Worm (Caenorhabditis elegans): ENCODE results near the gene Y41D4A.6.

Y41D4A.6 gene

ce11 chrIV:1711029-1711489, 34.2 kb downstream of the Y41D4A.6 start, which contains the start of gene rpi-2:
Gene rpi-2, plus strand, starts transcription at chrIV:1711262.
- TF ChIP-seq nhr-10 (tag; optimal IDR thresholded peaks at IDR 0.05) (no peak), T26A8.4 (GFP tag; IDR thresholded peaks at IDR 0.05) (peak; percentile 57), arid-1 (GFP tag; conservative IDR thresholded peaks at IDR 0.05) (peak; percentile 94), rbr-2 (tag; optimal IDR thresholded peaks at IDR 0.05) (peak; percentile 47), nhr-102 (tag; optimal IDR thresholded peaks at IDR 0.05) (peak; percentile 22), nhr-76 (tag; optimal IDR thresholded peaks at IDR 0.05) (no peak), ceh-44 (GFP tag; IDR thresholded peaks at IDR 0.05) (0 out of 2 replicates have a peak, but pooled peaks have one; percentile 30), Y105C5A.15 (GFP tag; IDR thresholded peaks at IDR 0.05) (peak; percentile 84), aha-1 (tag) (no peak), nhr-77 (tag; optimal IDR thresholded peaks at IDR 0.05) (no peak), sdz-12 (GFP tag; optimal IDR thresholded peaks at IDR 0.05) (peak; percentile 40), lin-38 (GFP tag; IDR thresholded peaks at IDR 0.05) (peak; percentile 88), Y48G9A.11 (GFP tag; IDR thresholded peaks at IDR 0.05) (peak; percentile 82), zfp-3 (GFP tag; conservative IDR thresholded peaks at IDR 0.05) (no peak), nhr-25 (tag; optimal IDR thresholded peaks at IDR 0.05; ENCODE audit: borderline replicate concordance, insufficient read depth) (no peak), dmd-6 (GFP tag; IDR thresholded peaks at IDR 0.05) (peak; percentile 38), mxl-3 (GFP tag; optimal IDR thresholded peaks at IDR 0.05) (no peak), fos-1 (tag; optimal IDR thresholded peaks at IDR 0.05) (no peak), F26F4.8 (GFP tag; conservative IDR thresholded peaks at IDR 0.05) (0 out of 2 replicates have a peak, but pooled peaks have one; percentile 26), php-3 (GFP tag; IDR thresholded peaks at IDR 0.05) (0 out of 2 replicates have a peak, but pooled peaks have one; percentile 45), vab-7 (GFP tag; IDR thresholded peaks at IDR 0.05) (0 out of 2 replicates have a peak, but pooled peaks have one; percentile 23), mep-1 (tag; optimal IDR thresholded peaks at IDR 0.05) (peak; percentile 13), nhr-11 (tag; optimal IDR thresholded peaks at IDR 0.05) (peak; percentile 4), madf-5 (GFP tag; IDR thresholded peaks at IDR 0.05) (peak in 1 of 2 experiments; percentile 80; a peak in 1 of 4 replicates), gei-8 (GFP tag; optimal IDR thresholded peaks at IDR 0.05) (peak; percentile 55), saeg-2 (GFP tag; IDR thresholded peaks at IDR 0.05) (no peak), F49E8.2 (tag; optimal IDR thresholded peaks at IDR 0.05; ENCODE audit: borderline replicate concordance) (peak; percentile 95), ZK546.5 (tag; optimal IDR thresholded peaks at IDR 0.05) (peak in 1 of 2 experiments; percentile 46), lin-29 (GFP tag; IDR thresholded peaks at IDR 0.05) (0 out of 2 replicates have a peak, but pooled peaks have one; percentile 19), unc-62 (GFP tag; optimal IDR thresholded peaks at IDR 0.05 in 1 of 2) (peak in 1 of 2 experiments; percentile 92), unc-62 (tag; optimal IDR thresholded peaks at IDR 0.05) (no peak), tra-1 (GFP tag; IDR thresholded peaks at IDR 0.05) (peak; percentile 48; the same call in 1 of the 2 replicates), egl-27 (tag; optimal IDR thresholded peaks at IDR 0.05) (no peak), cey-2 (tag; optimal IDR thresholded peaks at IDR 0.05; ENCODE audit: borderline replicate concordance, insufficient read depth) (no peak), F10B5.3 (tag; optimal IDR thresholded peaks at IDR 0.05) (no peak), daf-16 (GFP tag; optimal IDR thresholded peaks at IDR 0.05) (peak in 1 of 2 experiments; percentile 31), daf-16 (tag; optimal IDR thresholded peaks at IDR 0.05) (no peak), lim-7 (GFP tag; IDR thresholded peaks at IDR 0.05) (peak; percentile 70), nhr-237 (tag; optimal IDR thresholded peaks at IDR 0.05) (no peak), mdt-29 (GFP tag; IDR thresholded peaks at IDR 0.05) (0 out of 2 replicates have a peak, but pooled peaks have one; percentile 22), T20F7.1 (GFP tag; optimal IDR thresholded peaks at IDR 0.05) (no peak), D1046.2 (GFP tag; IDR thresholded peaks at IDR 0.05) (peak; percentile 71; the same call in 1 of the 2 replicates), aly-2 (tag; optimal IDR thresholded peaks at IDR 0.05) (peak; percentile 68), nhr-41 (GFP tag; IDR thresholded peaks at IDR 0.05) (0 out of 2 replicates have a peak, but pooled peaks have one; percentile 16), mes-2 (tag; optimal IDR thresholded peaks at IDR 0.05; ENCODE audit: poor library complexity, severe bottlenecking) (peak; percentile 42), spr-3 (GFP tag; optimal IDR thresholded peaks at IDR 0.05) (peak; percentile 41), ctbp-1 (GFP tag; IDR thresholded peaks at IDR 0.05) (peak; percentile 57), ama-1 (optimal IDR thresholded peaks at IDR 0.05) (peak; percentile 87), unc-130 (GFP tag; optimal IDR thresholded peaks at IDR 0.05) (peak; percentile 53), snpc-4 (tag; optimal IDR thresholded peaks at IDR 0.05) (no peak), spr-1 (tag; optimal IDR thresholded peaks at IDR 0.05) (peak; percentile 50)
